Worm (Caenorhabditis elegans) whole organism, early embryonic: ENCODE data around the gene F38B7.11.

ENCODE experiments used
- ama-1 ChIP-seq: fragments of 150-350 bp; optimal IDR thresholded peaks from 2 replicates; lab custom pipeline; 2014
- flt-1 ChIP-seq: fragments of 200-800 bp; sonication (Bioruptor generic); IDR thresholded peaks from 2 replicates; pipeline ENCODE4 v1.3.6; 2022; ENCODE audit warnings: missing genetic modification characterization, missing compliant biosample characterization

DNA sequence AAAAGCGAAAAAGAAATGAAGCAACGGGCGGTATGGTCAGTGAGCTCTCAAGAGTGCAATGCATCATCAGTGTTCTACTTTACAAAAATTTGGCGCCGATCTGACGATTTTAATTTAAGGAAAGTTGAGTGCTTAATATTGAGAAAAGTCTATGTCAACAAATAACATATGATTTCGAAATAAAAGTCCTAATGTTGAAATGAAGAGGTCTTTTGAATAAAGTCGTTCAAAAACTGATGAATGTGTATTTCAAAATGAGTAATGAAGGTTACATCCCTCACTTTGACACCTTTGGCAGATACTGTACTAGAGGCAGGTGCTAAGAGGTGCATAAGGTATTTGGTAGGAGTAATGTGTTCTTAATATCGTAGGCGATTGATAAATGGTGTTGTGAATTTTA lies 49.4 kb upstream of the F38B7.11 start:
- TF ChIP-seq ama-1 (lab: Kevin White, UChicago) (no peak), flt-1 (GFP tag; lab: Robert Waterston, UW) (no peak)
